Worm (Caenorhabditis elegans) whole organism, L4 larva: ENCODE results near the gene srh-292.

Experiments used
- F26F4.8 ChIP-seq: fragments of 200-800 bp; sonication (Bioruptor generic); conservative IDR thresholded peaks from 2 replicates; pipeline ENCODE4 v1.3.6; 2022; ENCODE audit warnings: missing genetic modification characterization, missing compliant biosample characterization
- Y105C5A.15 ChIP-seq: fragments of 200-800 bp; sonication (Bioruptor generic); IDR thresholded peaks from 2 replicates; pipeline ENCODE4 v1.3.6; 2022; ENCODE audit warnings: missing genetic modification characterization, missing compliant biosample characterization
- Y48G9A.11 ChIP-seq: fragments of 200-800 bp; sonication (Bioruptor generic); IDR thresholded peaks from 2 replicates; pipeline ENCODE4 v1.3.6; 2022; ENCODE audit warnings: missing genetic modification reagents, missing genetic modification characterization, missing compliant biosample characterization
- Y5F2A.4 ChIP-seq: fragments of 200-800 bp; sonication (Bioruptor generic); optimal IDR thresholded peaks from 2 replicates; lab custom pipeline; 2018; ENCODE audit warnings: mild to moderate bottlenecking, missing genetic modification characterization, missing compliant biosample characterization
- Y75B8A.6 ChIP-seq: fragments of 200-800 bp; sonication (Bioruptor generic); IDR thresholded peaks from 2 replicates; pipeline ENCODE4 v1.3.6; 2022; ENCODE audit warnings: missing genetic modification reagents, missing genetic modification characterization, missing compliant biosample characterization
- ZK546.5 ChIP-seq, 2 experiments: sonication (generic microtip); optimal IDR thresholded peaks; 2 replicates each; lab custom pipeline; 2017; ENCODE audit warnings: missing biosample characterization in 2 of 2, missing genetic modification characterization in 2 of 2
- aha-1 ChIP-seq: fragments of 150-350 bp; peaks from one replicate; lab custom pipeline; 2014; ENCODE audit warnings: missing biosample characterization, missing genetic modification characterization
- arid-1 ChIP-seq: fragments of 200-800 bp; sonication (Bioruptor generic); conservative IDR thresholded peaks from 2 replicates; pipeline ENCODE4 v1.3.6; 2022; ENCODE audit warnings: missing genetic modification reagents, missing genetic modification characterization, missing compliant biosample characterization
- ceh-28 ChIP-seq: fragments of 150-350 bp; optimal IDR thresholded peaks from 2 replicates; lab custom pipeline; 2014; ENCODE audit warnings: missing biosample characterization, missing genetic modification reagents, missing genetic modification characterization
- ceh-62 ChIP-seq: sonication (generic microtip); optimal IDR thresholded peaks from 2 replicates; lab custom pipeline; 2017; ENCODE audit warnings: missing biosample characterization, missing genetic modification characterization
- ceh-82 ChIP-seq: sonication (generic microtip); optimal IDR thresholded peaks from 2 replicates; lab custom pipeline; 2017; ENCODE audit warnings: missing biosample characterization, missing genetic modification characterization
- cey-2 ChIP-seq: sonication (generic microtip); optimal IDR thresholded peaks from 3 replicates; lab custom pipeline; 2017; ENCODE audit warnings: missing genetic modification characterization, mild to moderate bottlenecking, missing compliant biosample characterization, antibody characterized with exemption, borderline replicate concordance; ENCODE audit not compliant: insufficient read depth
- daf-12 ChIP-seq: fragments of 150-350 bp; optimal IDR thresholded peaks from 2 replicates; lab custom pipeline; 2014; ENCODE audit warnings: missing biosample characterization, missing genetic modification reagents, missing genetic modification characterization
- dmd-6 ChIP-seq: fragments of 200-800 bp; sonication (Bioruptor generic); IDR thresholded peaks from 2 replicates; pipeline ENCODE4 v1.3.6; 2022; ENCODE audit warnings: missing genetic modification reagents, missing genetic modification characterization, missing compliant biosample characterization
- egl-27 ChIP-seq: sonication (generic microtip); optimal IDR thresholded peaks from 3 replicates; lab custom pipeline; 2017; ENCODE audit warnings: missing biosample characterization, missing genetic modification reagents, missing genetic modification characterization
- egl-43 ChIP-seq: fragments of 200-800 bp; sonication (Bioruptor generic); IDR thresholded peaks from 2 replicates; pipeline ENCODE4 v1.3.6; 2022; ENCODE audit warnings: missing genetic modification reagents, missing genetic modification characterization, missing compliant biosample characterization
- hlh-11 ChIP-seq: fragments of 200-800 bp; sonication (Bioruptor generic); optimal IDR thresholded peaks from 2 replicates; lab custom pipeline; 2018; ENCODE audit warnings: mild to moderate bottlenecking, missing genetic modification characterization, missing compliant biosample characterization
- lin-13 ChIP-seq: fragments of 150-350 bp; optimal IDR thresholded peaks from 2 replicates; lab custom pipeline; 2014; ENCODE audit warnings: missing biosample characterization, missing genetic modification reagents, missing genetic modification characterization
- lin-29 ChIP-seq: fragments of 200-800 bp; sonication (Bioruptor generic); IDR thresholded peaks from 2 replicates; pipeline ENCODE4 v1.3.6; 2022; ENCODE audit warnings: missing genetic modification reagents, missing genetic modification characterization, missing compliant biosample characterization
- lir-3 ChIP-seq: sonication (generic microtip); optimal IDR thresholded peaks from 2 replicates; lab custom pipeline; 2016; ENCODE audit warnings: mild to moderate bottlenecking, missing genetic modification characterization, missing compliant biosample characterization
- lsy-2 ChIP-seq, 2 experiments: fragments of 150-350 bp in 1 of 2; sonication (generic microtip) in 1 of 2; optimal IDR thresholded peaks; 2 replicates each; lab custom pipeline; 2014 to 2017; ENCODE audit warnings: missing biosample characterization in 2 of 2, missing genetic modification characterization in 2 of 2
- mxl-2 ChIP-seq: fragments of 200-800 bp; sonication (Bioruptor generic); conservative IDR thresholded peaks from 2 replicates; pipeline ENCODE4 v1.3.6; 2022; ENCODE audit warnings: missing genetic modification reagents, missing genetic modification characterization, missing compliant biosample characterization
- nhr-237 ChIP-seq: sonication (generic microtip); optimal IDR thresholded peaks from 2 replicates; lab custom pipeline; 2017; ENCODE audit warnings: missing biosample characterization, missing genetic modification characterization
- nhr-48 ChIP-seq: sonication (generic microtip); optimal IDR thresholded peaks from 2 replicates; lab custom pipeline; 2016; ENCODE audit warnings: mild to moderate bottlenecking, missing genetic modification characterization, missing compliant biosample characterization
- nhr-6 ChIP-seq: fragments of 150-350 bp; optimal IDR thresholded peaks from 2 replicates; lab custom pipeline; 2014; ENCODE audit warnings: missing biosample characterization, missing genetic modification characterization
- nhr-76 ChIP-seq: fragments of 150-350 bp; optimal IDR thresholded peaks from 2 replicates; lab custom pipeline; 2014; ENCODE audit warnings: missing biosample characterization, missing genetic modification characterization
- pqm-1 ChIP-seq: sonication (generic microtip); optimal IDR thresholded peaks from 2 replicates; lab custom pipeline; 2017; ENCODE audit warnings: missing biosample characterization, missing genetic modification characterization
- set-16 ChIP-seq: fragments of 200-800 bp; sonication (Bioruptor generic); IDR thresholded peaks from 2 replicates; pipeline ENCODE4 v1.3.6; 2022; ENCODE audit warnings: missing genetic modification reagents, missing genetic modification characterization, missing compliant biosample characterization
- snpc-4 ChIP-seq: fragments of 150-350 bp; optimal IDR thresholded peaks from 2 replicates; lab custom pipeline; 2014; ENCODE audit warnings: missing biosample characterization, missing genetic modification characterization
- tag-97 ChIP-seq: fragments of 200-800 bp; sonication (Bioruptor generic); IDR thresholded peaks from 2 replicates; pipeline ENCODE4 v1.3.6; 2022; ENCODE audit warnings: missing genetic modification characterization, missing compliant biosample characterization
- unc-130 ChIP-seq: sonication (generic microtip); optimal IDR thresholded peaks from 2 replicates; lab custom pipeline; 2016; ENCODE audit warnings: missing genetic modification reagents, missing genetic modification characterization, missing compliant biosample characterization
- unc-39 ChIP-seq: sonication (generic microtip); optimal IDR thresholded peaks from 2 replicates; lab custom pipeline; 2017; ENCODE audit warnings: missing biosample characterization, missing genetic modification characterization
- unc-62 ChIP-seq, 3 experiments: fragments of 150-350 bp in 1 of 3; sonication (generic microtip); optimal IDR thresholded peaks in 2 of 3; peaks in 1 of 3; 1 replicate in 1 of 3; 2 replicates in 2 of 3; lab custom pipeline; 2014 to 2017; ENCODE audit warnings: missing biosample characterization in 3 of 3, missing genetic modification characterization in 3 of 3, missing genetic modification reagents in 3 of 3, missing genotype in 1 of 3
- zip-11 ChIP-seq: fragments of 200-800 bp; sonication (Bioruptor generic); IDR thresholded peaks from 2 replicates; pipeline ENCODE4 v1.3.6; 2022; ENCODE audit warnings: missing genetic modification characterization, missing compliant biosample characterization
- ztf-11 ChIP-seq: fragments of 150-350 bp; optimal IDR thresholded peaks from 2 replicates; lab custom pipeline; 2014; ENCODE audit warnings: missing biosample characterization, missing genetic modification characterization
- ztf-7 ChIP-seq: fragments of 150-350 bp; optimal IDR thresholded peaks from 2 replicates; lab custom pipeline; 2014; ENCODE audit warnings: missing biosample characterization, missing genetic modification characterization

The srh-292 gene

DNA sequence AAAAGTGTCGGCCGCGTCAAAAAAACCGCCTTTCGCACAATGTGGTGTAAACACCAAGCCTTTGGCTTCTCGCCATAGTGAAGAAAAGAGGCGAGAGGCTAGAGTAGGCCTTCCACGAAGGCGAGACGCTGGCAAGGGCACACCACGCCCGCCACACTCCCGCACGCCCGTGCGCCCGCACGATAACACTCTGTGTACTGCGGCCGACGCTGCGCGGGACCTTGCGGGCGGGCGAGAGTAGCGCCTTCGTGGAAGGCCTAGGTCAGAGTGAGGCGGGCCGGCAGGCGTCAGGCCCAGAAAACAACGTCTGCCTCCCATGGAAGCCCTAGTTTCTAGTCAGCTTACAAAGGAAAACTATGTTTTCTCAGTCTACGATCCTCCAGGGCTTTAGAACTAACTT lies 9.6 kb downstream of the srh-292 start (continued):
- TF ChIP-seq F26F4.8 (GFP tag; lab: Robert Waterston, UW) (no peak), zip-11 (no peak), Y48G9A.11 (GFP tag; lab: Robert Waterston, UW) (no peak), nhr-237 (tag; lab: Kevin White, UChicago) (no peak), nhr-48 (tag; lab: Kevin White, UChicago) (no peak), lin-13 (GFP tag; lab: Kevin White, UChicago) (no peak), egl-43 (GFP tag; lab: Robert Waterston, UW) (peak; percentile 57)

- TF ChIP-seq unc-62 (GFP tag; optimal IDR thresholded peaks at IDR 0.05 in 1 of 2; lab: Kevin White, UChicago): peak in 1 of 2 experiments; percentile 26
- no peak for TF ChIP-seq unc-62 (tag; optimal IDR thresholded peaks at IDR 0.05; lab: Kevin White, UChicago)
- TF ChIP-seq mxl-2 (GFP tag; lab: Robert Waterston, UW): no peak
- TF ChIP-seq Y105C5A.15 (GFP tag; lab: Robert Waterston, UW): no peak
Measured at ce11 chrV:17818567-17818966, 16.0 kb downstream of the srh-292 start, which contains the start of gene srh-298. Gene srh-298 (plus strand): TSS chrV:17818867.

ce11 chrV:17819704-17820103 lies 17.1 kb downstream of the srh-292 start:
- peak; percentile 68; the same call in 1 of the 2 replicates for TF ChIP-seq egl-43 (GFP tag; lab: Robert Waterston, UW)
- TF ChIP-seq set-16 (GFP tag; lab: Robert Waterston, UW): peak; percentile 73
- TF ChIP-seq snpc-4 (tag; lab: Kevin White, UChicago): no peak

DNA sequence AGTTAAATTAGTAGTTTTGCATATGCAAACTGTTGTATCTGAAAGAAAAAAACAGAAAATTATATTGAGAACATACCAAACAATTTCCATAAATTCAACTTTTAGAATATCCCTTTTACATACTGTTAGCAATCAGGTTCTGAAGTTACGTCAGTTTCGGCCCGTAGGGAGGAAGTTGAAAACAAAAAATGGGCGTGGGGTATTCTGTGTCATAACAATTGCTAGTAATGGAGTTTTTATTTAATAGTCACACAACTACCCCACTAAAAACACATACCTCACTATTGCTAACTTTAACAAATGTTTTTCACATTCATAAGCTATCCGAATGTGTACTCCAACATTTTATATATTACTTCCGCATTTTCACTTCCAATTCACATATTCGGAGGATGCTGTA lies 19.2 kb downstream of the srh-292 start, which contains the start of gene srh-300:
Gene srh-300, plus strand, starts transcription at position 301 of the 400 bp plus-strand sequence.
- TF ChIP-seq tag-97 (GFP tag; lab: Robert Waterston, UW) (no peak), aha-1 (tag; lab: Kevin White, UChicago) (peak; percentile 17), unc-62 (GFP tag; optimal IDR thresholded peaks at IDR 0.05 in 1 of 2; lab: Kevin White, UChicago) (peak in 1 of 2 experiments; percentile 10), unc-62 (tag; optimal IDR thresholded peaks at IDR 0.05; lab: Kevin White, UChicago) (no peak)

ce11 chrV:17824610-17825009 lies 22.0 kb downstream of the srh-292 start, which contains the start of gene srh-301:
Gene srh-301 (plus strand): TSS chrV:17824910.
- TF ChIP-seq lsy-2 (tag; optimal IDR thresholded peaks at IDR 0.05; lab: Kevin White, UChicago) (no peak), dmd-6 (GFP tag; lab: Robert Waterston, UW) (no peak), nhr-76 (tag; lab: Kevin White, UChicago) (no peak), Y75B8A.6 (GFP tag; lab: Robert Waterston, UW) (no peak), egl-27 (no peak), pqm-1 (tag; lab: Kevin White, UChicago) (no peak), daf-12 (tag; lab: Kevin White, UChicago) (no peak), lin-29 (GFP tag; lab: Robert Waterston, UW) (no peak), unc-62 (GFP tag; optimal IDR thresholded peaks at IDR 0.05 in 1 of 2; lab: Kevin White, UChicago) (peak in 1 of 2 experiments; percentile 54), unc-62 (tag; optimal IDR thresholded peaks at IDR 0.05; lab: Kevin White, UChicago) (no peak)

- TF ChIP-seq aha-1 (tag; lab: Kevin White, UChicago): peak; percentile 42
Measured at ce11 chrV:17826325-17826724, 23.8 kb downstream of the srh-292 start.

DNA sequence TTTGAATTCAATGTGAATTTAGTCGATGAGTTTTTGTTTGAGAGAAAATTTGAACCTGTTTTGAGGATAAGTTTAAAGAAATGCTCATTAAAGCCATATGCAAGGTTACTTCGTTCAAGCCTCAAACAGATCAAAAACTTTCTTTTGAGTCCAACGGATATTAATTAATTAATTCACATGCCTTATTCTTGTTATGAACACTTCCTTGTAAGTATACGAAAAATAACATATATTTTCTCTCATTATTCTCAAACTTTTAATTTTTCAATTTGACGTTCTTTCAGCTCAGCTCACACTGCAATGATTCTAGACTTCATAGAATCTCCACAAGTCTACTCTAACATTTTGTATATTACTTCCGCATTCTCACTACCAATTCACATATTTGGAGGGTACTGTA lies 25.7 kb downstream of the srh-292 start, which contains the start of gene srh-304:
Gene srh-304, plus strand, starts transcription at position 301 of the 400 bp plus-strand sequence.
- TF ChIP-seq arid-1 (GFP tag; lab: Robert Waterston, UW): no peak
- no peak for TF ChIP-seq hlh-11 (tag; lab: Kevin White, UChicago)
- no peak for TF ChIP-seq nhr-48 (tag; lab: Kevin White, UChicago)
- TF ChIP-seq unc-130 (GFP tag; lab: Kevin White, UChicago): no peak
- TF ChIP-seq tag-97 (GFP tag; lab: Robert Waterston, UW): no peak
- TF ChIP-seq ceh-28 (tag; lab: Kevin White, UChicago): no peak
- no peak for TF ChIP-seq dmd-6 (GFP tag; lab: Robert Waterston, UW)
- TF ChIP-seq cey-2: no peak
- no peak for TF ChIP-seq nhr-6 (tag; lab: Kevin White, UChicago)
- TF ChIP-seq ceh-62 (tag; lab: Kevin White, UChicago): no peak
- no peak for TF ChIP-seq aha-1 (tag; lab: Kevin White, UChicago)
- no peak for TF ChIP-seq ztf-7
- TF ChIP-seq unc-39 (tag; lab: Kevin White, UChicago): no peak
- no peak for TF ChIP-seq ztf-11 (tag; lab: Kevin White, UChicago)
- no peak for TF ChIP-seq ZK546.5 (tag; optimal IDR thresholded peaks at IDR 0.05; lab: Kevin White, UChicago)
- no peak for TF ChIP-seq lir-3 (tag; lab: Kevin White, UChicago)
- no peak for TF ChIP-seq Y5F2A.4 (GFP tag; lab: Kevin White, UChicago)
- TF ChIP-seq ceh-82: no peak
- TF ChIP-seq snpc-4 (tag; lab: Kevin White, UChicago): no peak
- no peak for TF ChIP-seq lsy-2 (tag; optimal IDR thresholded peaks at IDR 0.05; lab: Kevin White, UChicago)
